Worm (Caenorhabditis elegans): ENCODE results near the gene lig-4.

lig-4 gene

ce11 chrIII:7520672-7521071 lies 591 bp upstream of the lig-4 start, which contains the start of the genes cux-7 and C07H6.2 (continued):
- TF ChIP-seq cebp-1 (GFP tag; IDR thresholded peaks at IDR 0.05), result peak; percentile 90
- peak; percentile 95 for TF ChIP-seq cebp-1 (tag; optimal IDR thresholded peaks at IDR 0.05)
- TF ChIP-seq aptf-2 (GFP tag; conservative IDR thresholded peaks at IDR 0.05), result peak; percentile 85
- TF ChIP-seq unc-62 (GFP tag; optimal IDR thresholded peaks at IDR 0.05), result no peak
- TF ChIP-seq dox-1 (GFP tag; IDR thresholded peaks at IDR 0.05), result peak; percentile 86
- peak; percentile 23 for TF ChIP-seq xnd-1 (tag; optimal IDR thresholded peaks at IDR 0.05)
- peak; percentile 45; the same call in 1 of the 2 replicates for TF ChIP-seq egrh-3 (GFP tag; IDR thresholded peaks at IDR 0.05)
- no peak for TF ChIP-seq F55B11.4 (tag; optimal IDR thresholded peaks at IDR 0.05; ENCODE audit: borderline replicate concordance, insufficient read depth)
- peak; percentile 75; the same call in 1 of the 2 replicates for TF ChIP-seq ceh-91 (GFP tag; IDR thresholded peaks at IDR 0.05)
- TF ChIP-seq lin-40 (tag; optimal IDR thresholded peaks at IDR 0.05), result peak; percentile 91
- no peak for TF ChIP-seq fkh-3 (tag; optimal IDR thresholded peaks at IDR 0.05)
- TF ChIP-seq K12H6.12 (tag; optimal IDR thresholded peaks at IDR 0.05), result peak; percentile 92
- peak; percentile 84 for TF ChIP-seq B0035.1 (tag; optimal IDR thresholded peaks at IDR 0.05)
- peak; percentile 67 for TF ChIP-seq ztf-26 (tag; optimal IDR thresholded peaks at IDR 0.05)
- peak; percentile 50 for TF ChIP-seq snpc-1.3 (tag; optimal IDR thresholded peaks at IDR 0.05; ENCODE audit: insufficient read depth)
- no peak for TF ChIP-seq gei-17 (GFP tag; optimal IDR thresholded peaks at IDR 0.05)
- no peak for TF ChIP-seq ets-4 (GFP tag; optimal IDR thresholded peaks at IDR 0.05)
- peak; percentile 87 for TF ChIP-seq F22D6.2 (tag; optimal IDR thresholded peaks at IDR 0.05)
- peak; percentile 62 for TF ChIP-seq dpl-1 (GFP tag; optimal IDR thresholded peaks at IDR 0.05)
- peak in 2 of 3 experiments; percentile 10 to 91 for TF ChIP-seq lin-35 (GFP tag; optimal IDR thresholded peaks at IDR 0.05)
- TF ChIP-seq let-526 (GFP tag; IDR thresholded peaks at IDR 0.05), result peak; percentile 95
- TF ChIP-seq hrde-1 (tag; optimal IDR thresholded peaks at IDR 0.05; ENCODE audit: borderline replicate concordance), result peak; percentile 89
- TF ChIP-seq Y53G8AR.9 (GFP tag; conservative IDR thresholded peaks at IDR 0.05), result peak; percentile 80
- TF ChIP-seq chd-7 (tag; optimal IDR thresholded peaks at IDR 0.05), result peak; percentile 88
- 0 out of 2 replicates have a peak, but pooled peaks have one; percentile 59 for TF ChIP-seq nhr-120 (GFP tag; IDR thresholded peaks at IDR 0.05)
- peak; percentile 96 for TF ChIP-seq bed-2 (GFP tag; IDR thresholded peaks at IDR 0.05)
- TF ChIP-seq tbx-9 (tag; optimal IDR thresholded peaks at IDR 0.05; ENCODE audit: borderline replicate concordance), result no peak
- peak; percentile 93 for TF ChIP-seq nfyb-1 (GFP tag; IDR thresholded peaks at IDR 0.05)
- peak; percentile 82; the same call in 1 of the 2 replicates for TF ChIP-seq lag-1 (GFP tag; IDR thresholded peaks at IDR 0.05)
- no peak for TF ChIP-seq F57A8.1 (GFP tag; optimal IDR thresholded peaks at IDR 0.05)
- TF ChIP-seq nfya-2 (GFP tag; IDR thresholded peaks at IDR 0.05), result peak; percentile 49; the same call in 1 of the 2 replicates
- peak; percentile 97 for TF ChIP-seq ccch-3 (GFP tag; optimal IDR thresholded peaks at IDR 0.05)
- peak; percentile 87 for TF ChIP-seq madf-6 (GFP tag; IDR thresholded peaks at IDR 0.05)
- TF ChIP-seq C17E4.6 (GFP tag; IDR thresholded peaks at IDR 0.05), result peak; percentile 59; the same call in 1 of the 2 replicates
- TF ChIP-seq akir-1 (GFP tag; optimal IDR thresholded peaks at IDR 0.05), result peak; percentile 94
- peak; percentile 91 for TF ChIP-seq madf-10 (tag; optimal IDR thresholded peaks at IDR 0.05)
- no peak for TF ChIP-seq T26A5.8 (tag; optimal IDR thresholded peaks at IDR 0.05)
- peak; percentile 90 for TF ChIP-seq rcor-1 (GFP tag; IDR thresholded peaks at IDR 0.05)
- TF ChIP-seq pha-4 (tag; optimal IDR thresholded peaks at IDR 0.05), result no peak
- peak; percentile 93 for TF ChIP-seq ekl-4 (GFP tag; IDR thresholded peaks at IDR 0.05)
- TF ChIP-seq attf-6 (GFP tag; IDR thresholded peaks at IDR 0.05), result peak; percentile 26; the same call in 1 of the 2 replicates
- TF ChIP-seq snpc-3.4 (tag; optimal IDR thresholded peaks at IDR 0.05), result peak; percentile 48
- TF ChIP-seq lsl-1 (GFP tag; optimal IDR thresholded peaks at IDR 0.05), result peak; percentile 65
- TF ChIP-seq ceh-79 (tag; optimal IDR thresholded peaks at IDR 0.05), result peak; percentile 84
- TF ChIP-seq let-607 (tag; optimal IDR thresholded peaks at IDR 0.05), result peak in 1 of 2 experiments; percentile 88
- TF ChIP-seq mes-4 (tag; optimal IDR thresholded peaks at IDR 0.05), result peak; percentile 20
- peak; percentile 73 for TF ChIP-seq attf-5 (GFP tag; optimal IDR thresholded peaks at IDR 0.05)
